Worm (Caenorhabditis elegans): ENCODE measurements around the gene pitr-5.

DNA sequence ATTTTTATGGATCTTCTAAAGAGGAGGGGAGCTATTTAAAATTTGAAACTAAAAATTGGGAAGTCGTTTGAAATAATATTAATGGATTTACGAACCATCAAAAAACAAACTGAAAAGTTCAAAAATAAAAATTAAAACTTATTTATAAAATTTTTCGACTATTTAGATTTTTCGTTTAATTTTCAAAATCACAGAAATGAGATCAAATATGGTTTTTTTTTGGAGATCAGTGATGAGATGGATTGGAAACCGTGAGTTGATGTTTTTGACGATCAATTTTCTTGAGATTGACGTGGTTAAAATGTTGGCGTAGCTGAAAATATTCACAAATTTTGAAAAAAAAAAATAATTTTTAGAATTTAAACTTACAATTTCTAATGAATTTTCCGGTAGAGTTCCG, 34.3 kb downstream of the pitr-5 start, which contains the start of gene C13F10.5:
- TF ChIP-seq ceh-36 (tag; optimal IDR thresholded peaks at IDR 0.05) (no peak), flt-1 (GFP tag; IDR thresholded peaks at IDR 0.05) (no peak), ets-7 (tag; optimal IDR thresholded peaks at IDR 0.05) (no peak)
